Fruit fly (Drosophila melanogaster): ENCODE results near the gene CG13361.

DNA sequence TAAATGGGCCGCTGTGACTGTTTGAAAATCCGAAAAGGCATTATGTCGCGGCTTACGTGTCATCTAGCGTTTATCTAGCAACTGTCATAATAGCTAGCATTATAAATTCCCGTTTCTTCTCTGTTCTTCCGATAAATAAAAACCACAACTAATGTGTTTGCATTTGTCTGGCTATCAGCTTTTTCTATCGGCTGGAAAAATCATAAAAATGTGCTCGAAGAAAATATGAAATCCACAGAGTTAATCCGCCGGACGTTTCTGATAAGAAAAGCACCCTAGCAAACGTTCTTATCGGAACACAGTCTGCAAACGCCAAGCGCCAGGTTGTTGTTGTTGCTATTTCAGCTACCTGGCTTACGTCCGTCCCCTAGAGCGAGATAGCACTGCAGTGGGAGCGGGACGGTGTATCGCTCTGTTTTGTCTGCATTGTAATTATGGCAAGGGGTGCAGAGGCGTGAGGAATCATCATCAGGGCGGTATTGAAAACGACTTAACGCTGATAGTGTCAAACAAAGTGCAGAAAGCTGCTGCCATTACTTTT is 20.8 kb upstream of the CG13361 start:
- no peak for TF ChIP-seq repo (GFP tag; optimal IDR thresholded peaks at IDR 0.05)
- no peak for TF ChIP-seq Dek (tag; optimal IDR thresholded peaks at IDR 0.05)
- no peak for TF ChIP-seq salm (tag; optimal IDR thresholded peaks at IDR 0.05)
- TF ChIP-seq CG12744 (GFP tag; optimal IDR thresholded peaks at IDR 0.05), result no peak
- TF ChIP-seq CG2712 (tag; optimal IDR thresholded peaks at IDR 0.05), result no peak
- no peak for TF ChIP-seq croc (GFP tag; conservative IDR thresholded peaks at IDR 0.05)
- no peak for TF ChIP-seq so (GFP tag; IDR thresholded peaks at IDR 0.05)
- no peak for TF ChIP-seq D19A (tag; optimal IDR thresholded peaks at IDR 0.05)
- no peak for TF ChIP-seq gsb (GFP tag; IDR thresholded peaks at IDR 0.05)
- TF ChIP-seq Elba2 (GFP tag; optimal IDR thresholded peaks at IDR 0.05), result no peak
- TF ChIP-seq trem (tag; optimal IDR thresholded peaks at IDR 0.05), result no peak
- TF ChIP-seq CG15269 (tag; optimal IDR thresholded peaks at IDR 0.05), result no peak
- TF ChIP-seq CG31365 (tag; optimal IDR thresholded peaks at IDR 0.05), result no peak

All from whole organism, embryonic.